Worm (Caenorhabditis elegans) whole organism, L4 larva: Measurements from ENCODE around the gene K01H12.4.
A peak's percentile ranks its signal among the peaks of the same experiment; 100 is the strongest.

Source experiments
- aha-1 ChIP-seq: fragments of 150-350 bp; peaks from one replicate; lab custom pipeline; 2014; ENCODE audit warnings: missing biosample characterization, missing genetic modification characterization
- ceh-82 ChIP-seq: sonication (generic microtip); optimal IDR thresholded peaks from 2 replicates; lab custom pipeline; 2017; ENCODE audit warnings: missing biosample characterization, missing genetic modification characterization
- daf-19 ChIP-seq: fragments of 200-800 bp; sonication (Bioruptor generic); conservative IDR thresholded peaks from 2 replicates; pipeline ENCODE4 v1.3.6; 2022; ENCODE audit warnings: missing genetic modification characterization, missing compliant biosample characterization
- dpl-1 ChIP-seq: fragments of 150-350 bp; optimal IDR thresholded peaks from 2 replicates; lab custom pipeline; 2014; ENCODE audit warnings: missing biosample characterization, missing genetic modification reagents, missing genetic modification characterization
- egl-27 ChIP-seq: sonication (generic microtip); optimal IDR thresholded peaks from 3 replicates; lab custom pipeline; 2017; ENCODE audit warnings: missing biosample characterization, missing genetic modification reagents, missing genetic modification characterization
- nhr-11 ChIP-seq: fragments of 150-350 bp; optimal IDR thresholded peaks from 2 replicates; lab custom pipeline; 2014; ENCODE audit warnings: missing biosample characterization, missing genetic modification characterization
- nhr-237 ChIP-seq: sonication (generic microtip); optimal IDR thresholded peaks from 2 replicates; lab custom pipeline; 2017; ENCODE audit warnings: missing biosample characterization, missing genetic modification characterization
- nhr-28 ChIP-seq: fragments of 150-350 bp; optimal IDR thresholded peaks from 2 replicates; lab custom pipeline; 2014; ENCODE audit warnings: missing biosample characterization, missing genetic modification characterization
- skn-1 ChIP-seq: fragments of 150-350 bp; optimal IDR thresholded peaks from 2 replicates; lab custom pipeline; 2014; ENCODE audit warnings: missing biosample characterization, missing genetic modification characterization
- unc-39 ChIP-seq: sonication (generic microtip); optimal IDR thresholded peaks from 2 replicates; lab custom pipeline; 2017; ENCODE audit warnings: missing biosample characterization, missing genetic modification characterization
- zag-1 ChIP-seq: fragments of 150-350 bp; optimal IDR thresholded peaks from 2 replicates; lab custom pipeline; 2014; ENCODE audit warnings: missing biosample characterization, missing genetic modification characterization
- zip-2 ChIP-seq: fragments of 150-350 bp; optimal IDR thresholded peaks from 2 replicates; lab custom pipeline; 2014; ENCODE audit warnings: missing biosample characterization, missing genetic modification characterization
- ztf-11 ChIP-seq: fragments of 150-350 bp; optimal IDR thresholded peaks from 2 replicates; lab custom pipeline; 2014; ENCODE audit warnings: missing biosample characterization, missing genetic modification characterization

ce11 chrIV:9673683-9674336 is 39.1 kb upstream of the K01H12.4 start:
- TF ChIP-seq nhr-28: peak; percentile 4
- no peak for TF ChIP-seq nhr-11 (tag; lab: Kevin White, UChicago)
- TF ChIP-seq zag-1: no peak
- TF ChIP-seq zip-2: no peak
- no peak for TF ChIP-seq egl-27 (tag; lab: Kevin White, UChicago)
- no peak for TF ChIP-seq ztf-11
- TF ChIP-seq unc-39 (tag; lab: Kevin White, UChicago): no peak
- no peak for TF ChIP-seq ceh-82
- TF ChIP-seq aha-1 (tag; lab: Kevin White, UChicago): peak; percentile 77
- no peak for TF ChIP-seq daf-19 (GFP tag; lab: Robert Waterston, UW)
- no peak for TF ChIP-seq skn-1
- no peak for TF ChIP-seq dpl-1
- no peak for TF ChIP-seq nhr-237 (tag; lab: Kevin White, UChicago)
